Fruit fly (Drosophila melanogaster) whole organism, prepupa: ENCODE measurements around the gene danr.
"Not testable (repeated sequence)": the region's sequence is repeated elsewhere in the genome, so short reads cannot be mapped to it uniquely, and the experiment has no call there.

Experiments used
- Blimp-1 ChIP-seq: fragments of 200-800 bp; sonication (Bioruptor generic); optimal IDR thresholded peaks from 3 replicates; lab custom pipeline; 2017; ENCODE audit warnings: missing biosample characterization, missing genetic modification characterization, mild to moderate bottlenecking, moderate library complexity, missing genetic modification reagents
- CG10631 ChIP-seq: fragments of 200-800 bp; sonication (Bioruptor generic); optimal IDR thresholded peaks from 2 replicates; lab custom pipeline; 2016; ENCODE audit warnings: missing biosample characterization, missing genetic modification characterization
- CG11902 ChIP-seq: fragments of 200-800 bp; sonication (Bioruptor generic); optimal IDR thresholded peaks from 3 replicates; lab custom pipeline; 2016; ENCODE audit warnings: missing biosample characterization, missing genetic modification characterization
- CG1621 ChIP-seq: fragments of 200-800 bp; sonication (Bioruptor generic); optimal IDR thresholded peaks from 3 replicates; lab custom pipeline; 2018; ENCODE audit warnings: missing biosample characterization, mild to moderate bottlenecking, missing genetic modification characterization
- CG31627 ChIP-seq: fragments of 200-800 bp; sonication (Bioruptor generic); optimal IDR thresholded peaks from 3 replicates; lab custom pipeline; 2016; ENCODE audit warnings: missing biosample characterization, missing genetic modification characterization
- CG32006 ChIP-seq: fragments of 200-800 bp; sonication (Bioruptor generic); optimal IDR thresholded peaks from 3 replicates; lab custom pipeline; 2017; ENCODE audit warnings: missing biosample characterization, mild to moderate bottlenecking, missing genetic modification characterization
- CG34406 ChIP-seq: fragments of 200-800 bp; sonication (Bioruptor generic); optimal IDR thresholded peaks from 3 replicates; lab custom pipeline; 2016; ENCODE audit warnings: missing biosample characterization, missing genetic modification characterization
- CG4318 ChIP-seq: fragments of 200-800 bp; sonication (Bioruptor generic); optimal IDR thresholded peaks from 3 replicates; lab custom pipeline; 2017; ENCODE audit warnings: missing biosample characterization, mild to moderate bottlenecking, missing genetic modification characterization
- CG6276 ChIP-seq: fragments of 200-800 bp; sonication (Bioruptor generic); optimal IDR thresholded peaks from 2 replicates; lab custom pipeline; 2017; ENCODE audit warnings: missing biosample characterization, mild to moderate bottlenecking, missing genetic modification characterization
- CG6854 ChIP-seq: fragments of 200-800 bp; sonication (Bioruptor generic); optimal IDR thresholded peaks from 2 replicates; lab custom pipeline; 2017; ENCODE audit warnings: missing biosample characterization, mild to moderate bottlenecking, missing genetic modification characterization
- CG7368 ChIP-seq: fragments of 200-800 bp; sonication (Bioruptor generic); optimal IDR thresholded peaks from 3 replicates; lab custom pipeline; 2016; ENCODE audit warnings: missing biosample characterization, missing genetic modification characterization
- CG8632 ChIP-seq: fragments of 200-800 bp; sonication (Bioruptor generic); optimal IDR thresholded peaks from 3 replicates; lab custom pipeline; 2016; ENCODE audit warnings: missing biosample characterization, missing genetic modification characterization
- Eip75B ChIP-seq: fragments of 200-800 bp; sonication (Bioruptor generic); optimal IDR thresholded peaks from 3 replicates; lab custom pipeline; 2016; ENCODE audit warnings: missing biosample characterization, missing genetic modification characterization
- Eip78C ChIP-seq: fragments of 200-800 bp; sonication (Bioruptor generic); peaks from one replicate; lab custom pipeline; 2016; ENCODE audit warnings: missing biosample characterization, missing genetic modification characterization
- Lpt ChIP-seq: fragments of 200-800 bp; sonication (Bioruptor generic); optimal IDR thresholded peaks from 3 replicates; lab custom pipeline; 2016; ENCODE audit warnings: missing biosample characterization, missing genetic modification characterization
- OdsH ChIP-seq: fragments of 200-800 bp; sonication (Bioruptor generic); optimal IDR thresholded peaks from 3 replicates; lab custom pipeline; 2016; ENCODE audit warnings: missing biosample characterization, missing genetic modification characterization
- acj6 ChIP-seq: fragments of 200-800 bp; sonication (Bioruptor generic); optimal IDR thresholded peaks from 3 replicates; lab custom pipeline; 2016; ENCODE audit warnings: missing biosample characterization, missing genetic modification characterization
- cyc ChIP-seq: fragments of 200-800 bp; sonication (Bioruptor generic); optimal IDR thresholded peaks from 3 replicates; lab custom pipeline; 2016; ENCODE audit warnings: missing biosample characterization, missing genetic modification characterization
- dac ChIP-seq: fragments of 200-800 bp; sonication (Bioruptor generic); optimal IDR thresholded peaks from 2 replicates; lab custom pipeline; 2017; ENCODE audit warnings: missing biosample characterization, mild to moderate bottlenecking, missing genetic modification characterization
- esn ChIP-seq: fragments of 200-800 bp; sonication (Bioruptor generic); optimal IDR thresholded peaks from 2 replicates; lab custom pipeline; 2016; ENCODE audit warnings: missing biosample characterization, mild to moderate bottlenecking, missing genetic modification characterization, moderate library complexity
- fd85E ChIP-seq: fragments of 200-800 bp; sonication (Bioruptor generic); optimal IDR thresholded peaks from 3 replicates; lab custom pipeline; 2016; ENCODE audit warnings: missing biosample characterization, missing genetic modification characterization
- fkh ChIP-seq: fragments of 200-800 bp; sonication (Bioruptor generic); optimal IDR thresholded peaks from 3 replicates; lab custom pipeline; 2017; ENCODE audit warnings: missing biosample characterization, mild to moderate bottlenecking, missing genetic modification characterization, moderate library complexity
- ss ChIP-seq, 2 experiments: fragments of 200-800 bp; sonication (Bioruptor generic); optimal IDR thresholded peaks; 2 replicates in 1 of 2; 3 replicates in 1 of 2; lab custom pipeline; 2017 to 2018; ENCODE audit warnings: mild to moderate bottlenecking in 2 of 2, missing biosample characterization in 2 of 2, missing genetic modification characterization in 2 of 2, moderate library complexity in 1 of 2
- svp ChIP-seq: fragments of 200-800 bp; sonication (Bioruptor generic); peaks from one replicate; lab custom pipeline; 2016; ENCODE audit warnings: missing biosample characterization, missing genetic modification characterization
- topi ChIP-seq: fragments of 200-800 bp; sonication (Bioruptor generic); optimal IDR thresholded peaks from 3 replicates; lab custom pipeline; 2016; ENCODE audit warnings: missing biosample characterization, missing genetic modification characterization
- vri ChIP-seq: fragments of 200-800 bp; sonication (Bioruptor generic); optimal IDR thresholded peaks from 3 replicates; lab custom pipeline; 2016; ENCODE audit warnings: missing biosample characterization, mild to moderate bottlenecking, missing genetic modification characterization

The danr gene

dm6 chr3R:25122736-25123211, 15.1 kb upstream of the danr start, which contains the start of the genes CG31510 and TTLL5:
TSS of gene CG31510 (minus strand) at chr3R:25122920.
TSS of gene TTLL5 (minus strand) at chr3R:25122920.
- TF ChIP-seq CG34406 (GFP tag; lab: Kevin White, UChicago): no peak
- no peak for TF ChIP-seq Eip75B
- no peak for TF ChIP-seq OdsH (GFP tag; lab: Kevin White, UChicago)
- no peak for TF ChIP-seq CG31627 (GFP tag; lab: Kevin White, UChicago)

dm6 chr3R:25123262-25123661, 14.6 kb upstream of the danr start, which contains the start of gene vig2:
TSS of gene vig2 (plus strand) at chr3R:25123373.
- peak; percentile 14 for TF ChIP-seq Blimp-1 (GFP tag; lab: Kevin White, UChicago)
- TF ChIP-seq esn (GFP tag; lab: Kevin White, UChicago): peak; percentile 25
- peak; percentile 31 for TF ChIP-seq topi
- peak; percentile 8 for TF ChIP-seq CG34406 (GFP tag; lab: Kevin White, UChicago)
- TF ChIP-seq CG8632 (GFP tag; lab: Kevin White, UChicago): peak; percentile 7
- peak; percentile 26 for TF ChIP-seq CG10631 (GFP tag; lab: Kevin White, UChicago)
- peak; percentile 22 for TF ChIP-seq cyc
- peak; percentile 30 for TF ChIP-seq CG11902
- TF ChIP-seq Eip78C (GFP tag; lab: Kevin White, UChicago): peak; percentile 59
- peak; percentile 10 for TF ChIP-seq acj6 (GFP tag; lab: Kevin White, UChicago)
- TF ChIP-seq CG6854 (GFP tag; lab: Kevin White, UChicago): peak; percentile 6

- TF ChIP-seq ss (GFP tag; optimal IDR thresholded peaks at IDR 0.05; lab: Kevin White, UChicago): no peak
- no peak for TF ChIP-seq fd85E (GFP tag; lab: Kevin White, UChicago)
- peak; percentile 54 for TF ChIP-seq svp (GFP tag; lab: Kevin White, UChicago)
These were observed 11.0 kb upstream of the danr start for dm6 chr3R:25126823-25127222.

dm6 chr3R:25127231-25127689, 10.6 kb upstream of the danr start, which contains the start of the genes Mocs2A, Mocs2B and Clbn:
TSS of gene Mocs2A (minus strand) at chr3R:25127359.
TSS of gene Mocs2B (minus strand) at chr3R:25127359.
TSS of gene Clbn (plus strand) at chr3R:25127502.
- TF ChIP-seq fkh (GFP tag; lab: Kevin White, UChicago) (peak; percentile 66), CG7368 (GFP tag; lab: Kevin White, UChicago) (no peak), esn (GFP tag; lab: Kevin White, UChicago) (peak; percentile 7)

dm6 chr3R:25131042-25131441, 6.8 kb upstream of the danr start, which contains the start of gene Bili:
TSS of gene Bili (plus strand) at chr3R:25131306.
- not testable (repeated sequence) for TF ChIP-seq Eip75B; Lpt (GFP tag; lab: Kevin White, UChicago); CG34406 (GFP tag; lab: Kevin White, UChicago)

dm6 chr3R:25152342-25152741, 14.5 kb downstream of the danr start:
- no peak for TF ChIP-seq CG6276
- peak; percentile 2 for TF ChIP-seq CG32006 (GFP tag; lab: Kevin White, UChicago)
- TF ChIP-seq vri (GFP tag; lab: Kevin White, UChicago): no peak
- TF ChIP-seq CG4318 (GFP tag; lab: Kevin White, UChicago): no peak
- TF ChIP-seq dac (GFP tag; lab: Kevin White, UChicago): no peak
- peak; percentile 15 for TF ChIP-seq svp (GFP tag; lab: Kevin White, UChicago)
- TF ChIP-seq CG8632 (GFP tag; lab: Kevin White, UChicago): no peak
- TF ChIP-seq Eip78C (GFP tag; lab: Kevin White, UChicago): peak; percentile 27

- TF ChIP-seq CG1621 (tag; lab: Kevin White, UChicago) (no peak), svp (GFP tag; lab: Kevin White, UChicago) (peak; percentile 13), Eip78C (GFP tag; lab: Kevin White, UChicago) (peak; percentile 60)
- TF ChIP-seq, all 60 proteins: peak for 2
These were observed 23.6 kb downstream of the danr start for dm6 chr3R:25161520-25161919.
